Fruit fly (Drosophila melanogaster): ENCODE results near the gene CG33099.

DNA sequence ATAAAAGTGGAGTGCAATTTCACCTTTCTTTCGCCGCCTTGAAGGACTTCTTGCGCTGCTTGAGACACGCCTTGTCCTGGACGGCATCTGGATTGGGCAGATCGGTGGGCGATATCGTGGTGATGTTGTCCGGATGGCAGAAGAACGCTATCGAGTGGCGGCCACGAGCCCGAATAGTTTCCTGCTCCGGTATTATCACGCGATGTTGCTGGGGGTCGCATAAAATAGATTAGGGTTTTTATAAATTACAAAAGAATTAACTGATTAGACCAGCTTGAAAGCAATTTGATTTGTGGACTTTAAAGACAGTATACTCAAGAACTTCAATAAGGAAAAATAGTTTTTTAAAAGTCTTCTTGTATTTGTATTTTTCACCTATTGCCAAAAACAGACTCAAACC lies 9.9 kb downstream of the CG33099 start:
- TF ChIP-seq Jarid2 (GFP tag; optimal IDR thresholded peaks at IDR 0.05) = no peak
- TF ChIP-seq CG6854 (GFP tag; optimal IDR thresholded peaks at IDR 0.05) = peak; percentile 8
- TF ChIP-seq CG13624 (GFP tag; optimal IDR thresholded peaks at IDR 0.05) = no peak
- TF ChIP-seq toy (GFP tag; IDR thresholded peaks at IDR 0.05) = no peak
- TF ChIP-seq CG16815 (GFP tag; optimal IDR thresholded peaks at IDR 0.05) = no peak
- TF ChIP-seq Kr (GFP tag; optimal IDR thresholded peaks at IDR 0.05) = no peak
- TF ChIP-seq CG18262 (tag; optimal IDR thresholded peaks at IDR 0.05) = no peak
- TF ChIP-seq Dip2 (GFP tag; IDR thresholded peaks at IDR 0.05) = no peak
- TF ChIP-seq Bteb2 (GFP tag; optimal IDR thresholded peaks at IDR 0.05) = no peak
- TF ChIP-seq sens-2 (GFP tag; IDR thresholded peaks at IDR 0.05) = no peak
- no peak for TF ChIP-seq Aef1 (GFP tag; IDR thresholded peaks at IDR 0.05)

Data from whole organism, embryonic.